Worm (Caenorhabditis elegans) whole organism, early embryonic: ENCODE measurements around the gene C28D4.10.

Experiments used
- B0310.2 ChIP-seq: sonication (generic microtip); optimal IDR thresholded peaks from 2 replicates; lab custom pipeline; 2016; ENCODE audit warnings: mild to moderate bottlenecking, missing genetic modification characterization, missing compliant biosample characterization
- F13C5.2 ChIP-seq: sonication (generic microtip); optimal IDR thresholded peaks from 2 replicates; lab custom pipeline; 2017; ENCODE audit warnings: mild to moderate bottlenecking, missing genetic modification characterization, inconsistent platforms, missing compliant biosample characterization
- aly-1 ChIP-seq: sonication (generic microtip); optimal IDR thresholded peaks from 2 replicates; lab custom pipeline; 2016; ENCODE audit warnings: missing genetic modification characterization, missing compliant biosample characterization
- ama-1 ChIP-seq: fragments of 150-350 bp; optimal IDR thresholded peaks from 2 replicates; lab custom pipeline; 2014
- ceh-13 ChIP-seq: fragments of 200-800 bp; sonication (Bioruptor generic); optimal IDR thresholded peaks from 2 replicates; lab custom pipeline; 2018; ENCODE audit warnings: mild to moderate bottlenecking, missing genetic modification characterization, missing compliant biosample characterization
- ceh-36 ChIP-seq: sonication (generic microtip); optimal IDR thresholded peaks from 2 replicates; lab custom pipeline; 2016; ENCODE audit warnings: missing genetic modification characterization, inconsistent platforms, missing compliant biosample characterization
- ets-7 ChIP-seq: sonication (generic microtip); optimal IDR thresholded peaks from 2 replicates; lab custom pipeline; 2016; ENCODE audit warnings: missing genotype, missing genetic modification characterization, missing compliant biosample characterization
- flt-1 ChIP-seq: fragments of 200-800 bp; sonication (Bioruptor generic); IDR thresholded peaks from 2 replicates; pipeline ENCODE4 v1.3.6; 2022; ENCODE audit warnings: missing genetic modification characterization, missing compliant biosample characterization
- hmbx-1 ChIP-seq: sonication (generic microtip); optimal IDR thresholded peaks from 2 replicates; lab custom pipeline; 2016; ENCODE audit warnings: mild to moderate bottlenecking, missing genetic modification characterization, missing compliant biosample characterization
- hmg-4 ChIP-seq: fragments of 200-800 bp; sonication (Bioruptor generic); optimal IDR thresholded peaks from 2 replicates; lab custom pipeline; 2018; ENCODE audit warnings: mild to moderate bottlenecking, missing genetic modification characterization, missing compliant biosample characterization
- hnd-1 ChIP-seq: sonication (generic microtip); optimal IDR thresholded peaks from 2 replicates; lab custom pipeline; 2016; ENCODE audit warnings: missing genetic modification characterization, missing compliant biosample characterization
- pes-1 ChIP-seq: fragments of 200-800 bp; sonication (Bioruptor generic); IDR thresholded peaks from 2 replicates; pipeline ENCODE4 v1.3.6; 2022; ENCODE audit warnings: missing genetic modification reagents, missing genetic modification characterization, missing compliant biosample characterization
- scrt-1 ChIP-seq: fragments of 200-800 bp; sonication (Bioruptor generic); IDR thresholded peaks from 2 replicates; pipeline ENCODE4 v1.3.6; 2022; ENCODE audit warnings: missing genetic modification characterization, missing compliant biosample characterization
- sea-1 ChIP-seq: fragments of 200-800 bp; sonication (Bioruptor generic); conservative IDR thresholded peaks from 2 replicates; pipeline ENCODE4 v1.3.6; 2022; ENCODE audit warnings: missing genetic modification characterization, missing compliant biosample characterization
- tbx-11 ChIP-seq: fragments of 200-800 bp; sonication (Bioruptor generic); IDR thresholded peaks from 2 replicates; pipeline ENCODE4 v1.3.6; 2022; ENCODE audit warnings: missing genetic modification characterization, missing compliant biosample characterization
- tbx-37 ChIP-seq: fragments of 200-800 bp; sonication (Bioruptor generic); conservative IDR thresholded peaks from 2 replicates; pipeline ENCODE4 v1.3.6; 2022; ENCODE audit warnings: missing genetic modification reagents, missing genetic modification characterization, missing compliant biosample characterization
- tra-4 ChIP-seq: sonication (generic microtip); optimal IDR thresholded peaks from 2 replicates; lab custom pipeline; 2017; ENCODE audit warnings: missing genetic modification characterization, missing compliant biosample characterization

The C28D4.10 gene

DNA sequence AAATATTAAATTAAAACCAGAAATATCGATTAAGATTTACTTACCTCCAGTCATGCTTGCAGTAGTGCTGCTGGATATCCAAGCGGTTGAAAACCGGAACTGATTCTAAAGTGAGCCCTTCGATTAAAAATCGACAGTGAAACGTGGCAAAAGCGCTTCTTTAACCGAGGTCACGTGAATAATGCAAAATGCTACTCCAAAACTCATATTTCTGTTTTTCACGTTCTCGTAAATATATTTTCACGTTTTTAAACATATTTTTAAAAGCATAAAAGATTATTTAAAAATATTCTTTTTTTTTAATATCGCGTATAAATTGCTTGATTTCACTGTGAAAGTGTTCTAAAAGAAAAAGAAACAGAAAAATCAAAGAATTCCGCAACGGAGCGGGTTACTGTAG is 29.1 kb upstream of the C28D4.10 start, which contains the start of gene ant-1.3:
ant-1.3 (minus strand) TSS at position 101 of the 400 bp plus-strand sequence.
- TF ChIP-seq tra-4 (no peak), sea-1 (GFP tag; lab: Robert Waterston, UW) (no peak)

DNA sequence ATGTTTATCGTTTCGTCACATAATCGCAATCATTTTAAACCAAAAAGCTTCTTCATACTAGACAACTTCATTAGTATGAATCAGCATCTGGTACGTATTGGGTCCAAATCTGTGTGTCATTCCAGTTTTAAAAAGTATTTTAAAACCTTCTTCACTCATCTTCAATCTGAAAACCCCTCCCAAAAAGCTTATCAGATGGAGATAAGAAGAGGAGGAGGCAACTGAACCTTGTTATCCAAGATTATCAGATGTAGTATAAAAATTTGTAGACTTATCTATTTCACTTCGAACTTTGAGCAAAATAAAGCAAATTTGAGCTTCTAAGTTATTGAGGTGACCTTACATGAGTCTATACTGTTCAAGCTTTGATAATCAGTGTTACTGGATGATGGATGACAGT is 28.4 kb upstream of the C28D4.10 start, which contains the start of gene nhr-38:
nhr-38 (plus strand) TSS at position 301 of the 400 bp plus-strand sequence.
- TF ChIP-seq hmg-4 (GFP tag; lab: Kevin White, UChicago) = no peak
- TF ChIP-seq flt-1 (GFP tag; lab: Robert Waterston, UW) = no peak
- no peak for TF ChIP-seq F13C5.2 (tag; lab: Kevin White, UChicago)
- no peak for TF ChIP-seq tbx-11 (GFP tag; lab: Robert Waterston, UW)
- no peak for TF ChIP-seq sea-1 (GFP tag; lab: Robert Waterston, UW)
- TF ChIP-seq ceh-13 (GFP tag; lab: Kevin White, UChicago) = no peak
- TF ChIP-seq B0310.2 (tag; lab: Kevin White, UChicago) = no peak
- no peak for TF ChIP-seq hmbx-1 (tag; lab: Kevin White, UChicago)
- no peak for TF ChIP-seq aly-1 (tag; lab: Kevin White, UChicago)

DNA sequence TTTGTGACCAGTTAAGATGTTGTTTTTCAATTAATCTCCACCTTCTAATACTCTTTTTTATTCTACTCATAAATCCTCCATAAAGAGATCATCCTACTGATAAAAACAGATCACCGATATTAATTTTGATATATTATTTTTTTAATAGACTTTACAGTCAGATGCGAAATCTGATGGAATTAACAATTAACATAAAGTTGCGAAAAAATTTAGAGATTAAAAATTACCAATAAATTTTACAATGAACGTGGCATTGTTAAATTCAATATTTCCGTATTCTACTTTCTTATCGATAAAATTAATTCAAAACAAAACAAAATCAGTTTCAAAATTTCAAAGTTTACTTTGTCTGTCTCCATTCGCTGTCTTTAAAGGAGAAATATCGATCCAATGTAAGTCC is 25.5 kb upstream of the C28D4.10 start, which contains the start of gene K01H12.4:
K01H12.4 (plus strand) TSS at position 301 of the 400 bp plus-strand sequence.
- TF ChIP-seq F13C5.2 (tag; lab: Kevin White, UChicago) (no peak), ama-1 (lab: Kevin White, UChicago) (no peak), hmbx-1 (tag; lab: Kevin White, UChicago) (no peak), flt-1 (GFP tag; lab: Robert Waterston, UW) (no peak), hnd-1 (no peak), ceh-13 (GFP tag; lab: Kevin White, UChicago) (no peak), aly-1 (tag; lab: Kevin White, UChicago) (no peak), ceh-36 (no peak), ets-7 (tag; lab: Kevin White, UChicago) (no peak), tbx-11 (GFP tag; lab: Robert Waterston, UW) (no peak), B0310.2 (tag; lab: Kevin White, UChicago) (no peak), tbx-37 (GFP tag; lab: Robert Waterston, UW) (no peak), sea-1 (GFP tag; lab: Robert Waterston, UW) (no peak), hmg-4 (GFP tag; lab: Kevin White, UChicago) (no peak), pes-1 (no peak)

DNA sequence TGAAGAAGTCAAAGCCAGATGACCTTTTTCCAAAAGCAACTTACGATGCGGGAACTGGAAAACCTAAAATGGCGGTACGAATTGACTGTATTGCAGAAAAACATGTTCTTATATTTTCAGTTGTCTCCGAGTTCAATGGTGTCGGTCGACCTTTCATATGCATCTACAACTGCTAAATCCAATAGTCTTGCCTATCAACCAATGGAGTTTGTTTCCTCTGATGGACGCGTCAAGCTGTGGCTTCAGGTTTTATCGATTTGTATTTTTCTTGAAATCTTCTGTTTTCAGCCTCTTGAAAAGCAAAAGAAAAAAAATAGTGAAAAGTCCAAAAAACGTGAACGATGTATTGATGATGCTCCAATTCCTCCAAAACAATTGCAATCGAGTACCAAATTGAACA is 24.0 kb upstream of the C28D4.10 start:
- no peak for TF ChIP-seq tra-4
- TF ChIP-seq flt-1 (GFP tag; lab: Robert Waterston, UW) = no peak
- TF ChIP-seq hmbx-1 (tag; lab: Kevin White, UChicago) = no peak
- no peak for TF ChIP-seq ceh-13 (GFP tag; lab: Kevin White, UChicago)

DNA sequence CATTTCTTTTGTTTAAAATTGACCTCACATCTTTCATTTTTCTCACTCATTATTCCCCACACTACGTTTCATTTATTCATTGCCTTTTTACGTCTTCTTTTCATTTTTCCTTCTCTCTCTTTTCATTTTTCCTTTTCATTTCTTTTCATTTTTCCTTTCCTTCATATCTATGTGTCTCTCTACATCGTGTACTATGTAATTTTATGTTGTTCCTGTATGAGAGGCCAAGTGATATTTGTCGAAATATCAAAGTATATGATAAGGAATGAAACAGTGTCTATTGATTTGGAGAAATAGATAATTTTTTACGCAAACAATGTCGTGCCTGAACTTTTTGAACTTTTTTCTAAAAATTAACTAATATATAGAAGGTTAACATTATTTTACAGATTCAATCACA is 21.8 kb upstream of the C28D4.10 start:
- no peak for TF ChIP-seq pes-1
- TF ChIP-seq ceh-36 = no peak
- no peak for TF ChIP-seq hmg-4 (GFP tag; lab: Kevin White, UChicago)
- no peak for TF ChIP-seq hnd-1
- TF ChIP-seq ama-1 (lab: Kevin White, UChicago) = no peak
- no peak for TF ChIP-seq tra-4
- no peak for TF ChIP-seq ets-7 (tag; lab: Kevin White, UChicago)
- TF ChIP-seq ceh-13 (GFP tag; lab: Kevin White, UChicago) = no peak
- TF ChIP-seq F13C5.2 (tag; lab: Kevin White, UChicago) = no peak
- no peak for TF ChIP-seq aly-1 (tag; lab: Kevin White, UChicago)
- no peak for TF ChIP-seq tbx-37 (GFP tag; lab: Robert Waterston, UW)
- TF ChIP-seq hmbx-1 (tag; lab: Kevin White, UChicago) = no peak

DNA sequence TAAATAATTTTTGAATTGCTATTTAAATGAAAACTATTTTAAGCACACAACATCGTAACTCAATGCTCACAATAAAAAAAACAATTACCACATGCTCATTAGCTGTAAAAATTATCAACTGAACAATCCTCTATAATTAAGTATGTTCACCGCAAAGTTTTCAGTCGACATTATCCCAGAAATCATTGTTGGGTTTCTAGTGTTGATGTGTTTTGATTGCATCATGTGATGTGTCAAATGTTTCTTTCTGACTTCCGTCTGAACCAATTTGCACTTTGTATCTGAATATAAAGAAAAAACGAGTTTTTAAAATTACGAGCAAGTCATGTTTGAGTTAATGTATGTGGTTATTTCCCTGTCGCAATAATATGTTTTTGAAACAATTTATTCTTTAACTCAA is 20.4 kb upstream of the C28D4.10 start:
- no peak for TF ChIP-seq scrt-1 (GFP tag; lab: Robert Waterston, UW)
- TF ChIP-seq aly-1 (tag; lab: Kevin White, UChicago) = no peak
- TF ChIP-seq tbx-11 (GFP tag; lab: Robert Waterston, UW) = no peak
- TF ChIP-seq hmbx-1 (tag; lab: Kevin White, UChicago) = no peak
- no peak for TF ChIP-seq hnd-1
- no peak for TF ChIP-seq tra-4
- no peak for TF ChIP-seq pes-1
- no peak for TF ChIP-seq ceh-36
- TF ChIP-seq B0310.2 (tag; lab: Kevin White, UChicago) = no peak
- no peak for TF ChIP-seq flt-1 (GFP tag; lab: Robert Waterston, UW)
- no peak for TF ChIP-seq ceh-13 (GFP tag; lab: Kevin White, UChicago)
- no peak for TF ChIP-seq hmg-4 (GFP tag; lab: Kevin White, UChicago)
- no peak for TF ChIP-seq F13C5.2 (tag; lab: Kevin White, UChicago)
- no peak for TF ChIP-seq tbx-37 (GFP tag; lab: Robert Waterston, UW)
- TF ChIP-seq ets-7 (tag; lab: Kevin White, UChicago) = no peak
- no peak for TF ChIP-seq ama-1 (lab: Kevin White, UChicago)

DNA sequence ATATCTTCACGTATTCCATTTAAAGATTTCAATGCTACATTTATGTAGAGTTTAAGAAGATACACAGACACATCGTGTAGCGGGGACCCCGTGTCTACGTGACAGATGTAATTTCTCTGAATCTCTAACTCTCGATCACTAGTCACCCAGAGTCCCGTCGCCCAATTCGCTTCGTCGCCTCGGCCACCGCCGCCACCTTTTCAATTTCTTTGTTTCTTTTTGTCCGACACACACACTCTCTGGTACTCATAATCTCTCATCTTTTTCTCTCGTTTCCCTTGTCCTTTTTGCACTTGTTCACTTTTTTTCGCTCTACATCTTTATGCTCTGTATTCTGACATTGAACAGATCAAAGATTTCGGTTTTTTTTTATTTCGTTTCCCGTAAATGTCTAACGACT is 19.9 kb upstream of the C28D4.10 start:
- no peak for TF ChIP-seq tbx-37 (GFP tag; lab: Robert Waterston, UW)
- TF ChIP-seq F13C5.2 (tag; lab: Kevin White, UChicago) = no peak
- TF ChIP-seq sea-1 (GFP tag; lab: Robert Waterston, UW) = no peak
- TF ChIP-seq tbx-11 (GFP tag; lab: Robert Waterston, UW) = no peak
- TF ChIP-seq ama-1 (lab: Kevin White, UChicago) = no peak
- no peak for TF ChIP-seq scrt-1 (GFP tag; lab: Robert Waterston, UW)
- no peak for TF ChIP-seq ceh-36
- no peak for TF ChIP-seq hmbx-1 (tag; lab: Kevin White, UChicago)
- no peak for TF ChIP-seq ceh-13 (GFP tag; lab: Kevin White, UChicago)

DNA sequence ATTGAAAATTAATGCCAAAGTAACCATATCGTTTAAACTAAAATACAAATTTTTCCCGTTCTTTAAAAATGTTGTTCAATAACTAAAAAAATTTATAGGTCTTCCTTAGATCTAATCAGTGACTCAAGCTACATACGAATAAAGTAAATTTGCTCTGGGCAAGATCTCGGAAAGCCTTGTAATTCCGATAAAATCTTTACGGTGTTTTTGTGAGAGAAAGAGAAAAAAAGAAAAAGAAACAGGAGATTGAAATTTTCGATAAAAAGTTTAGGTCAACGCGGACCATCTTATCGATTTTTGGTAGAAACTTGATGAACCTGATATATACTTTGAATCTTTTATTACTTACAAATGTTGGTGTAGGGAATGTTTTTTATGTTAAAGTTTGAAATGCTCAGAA is 15.1 kb upstream of the C28D4.10 start:
- no peak for TF ChIP-seq ceh-13 (GFP tag; lab: Kevin White, UChicago)
- no peak for TF ChIP-seq tbx-37 (GFP tag; lab: Robert Waterston, UW)
- TF ChIP-seq sea-1 (GFP tag; lab: Robert Waterston, UW) = no peak
- TF ChIP-seq aly-1 (tag; lab: Kevin White, UChicago) = no peak
- TF ChIP-seq tra-4 = no peak
- no peak for TF ChIP-seq hnd-1
- no peak for TF ChIP-seq tbx-11 (GFP tag; lab: Robert Waterston, UW)
- no peak for TF ChIP-seq ets-7 (tag; lab: Kevin White, UChicago)
- TF ChIP-seq pes-1 = no peak
- TF ChIP-seq flt-1 (GFP tag; lab: Robert Waterston, UW) = no peak
- no peak for TF ChIP-seq scrt-1 (GFP tag; lab: Robert Waterston, UW)
- TF ChIP-seq F13C5.2 (tag; lab: Kevin White, UChicago) = no peak
- TF ChIP-seq hmg-4 (GFP tag; lab: Kevin White, UChicago) = no peak
- TF ChIP-seq B0310.2 (tag; lab: Kevin White, UChicago) = no peak
- TF ChIP-seq ama-1 (lab: Kevin White, UChicago) = no peak
